Fruit fly (Drosophila melanogaster): ENCODE measurements around the gene Ref1.

DNA sequence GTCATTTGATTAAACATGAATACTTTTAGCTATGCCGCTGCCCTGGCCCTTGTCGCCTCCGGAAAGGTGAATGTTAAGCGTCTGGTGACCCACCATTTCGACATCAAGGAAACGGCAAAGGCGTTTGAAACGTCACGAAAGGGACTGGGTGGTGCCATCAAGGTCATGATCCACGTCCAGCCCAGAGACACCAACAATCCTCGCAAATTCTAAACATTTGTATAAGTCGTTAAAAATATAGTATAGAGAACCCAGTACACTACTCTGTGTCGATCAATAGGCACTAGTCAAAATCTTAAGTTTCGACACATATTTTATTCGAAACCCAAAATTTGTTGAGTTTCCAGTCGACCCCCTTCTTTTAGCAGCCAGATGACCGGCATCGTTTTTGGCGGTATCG, 25.9 kb downstream of the Ref1 start, which contains the start of gene CG1979:
- TF ChIP-seq Mnt (GFP tag; optimal IDR thresholded peaks at IDR 0.05), result no peak
- TF ChIP-seq cic (GFP tag; optimal IDR thresholded peaks at IDR 0.05), result no peak
- TF ChIP-seq CG7045 (GFP tag; optimal IDR thresholded peaks at IDR 0.05), result no peak
- TF ChIP-seq kay (GFP tag; ENCODE audit: borderline replicate concordance), result no peak
- no peak for TF ChIP-seq CG11617 (GFP tag; optimal IDR thresholded peaks at IDR 0.05)
- TF ChIP-seq Crg-1 (GFP tag; optimal IDR thresholded peaks at IDR 0.05), result no peak
- no peak for TF ChIP-seq tj (GFP tag; optimal IDR thresholded peaks at IDR 0.05)

Measured in whole organism, adult.